Worm (Caenorhabditis elegans) whole organism, L4 larva: ENCODE measurements around the gene Y15E3A.3.

Experiments used
- D1046.2 ChIP-seq: fragments of 200-800 bp; sonication (Bioruptor generic); IDR thresholded peaks from 2 replicates; pipeline ENCODE4 v1.3.6; 2022; ENCODE audit warnings: missing genetic modification characterization, missing compliant biosample characterization
- F26F4.8 ChIP-seq: fragments of 200-800 bp; sonication (Bioruptor generic); conservative IDR thresholded peaks from 2 replicates; pipeline ENCODE4 v1.3.6; 2022; ENCODE audit warnings: missing genetic modification characterization, missing compliant biosample characterization
- R02D3.7 ChIP-seq: fragments of 150-350 bp; sonication (generic microtip); optimal IDR thresholded peaks from 3 replicates; lab custom pipeline; 2014; ENCODE audit warnings: missing biosample characterization, missing genetic modification characterization
- T26A8.4 ChIP-seq: fragments of 200-800 bp; sonication (Bioruptor generic); IDR thresholded peaks from 2 replicates; pipeline ENCODE4 v1.3.6; 2022; ENCODE audit warnings: missing genetic modification characterization, missing compliant biosample characterization
- Y5F2A.4 ChIP-seq: fragments of 200-800 bp; sonication (Bioruptor generic); optimal IDR thresholded peaks from 2 replicates; lab custom pipeline; 2018; ENCODE audit warnings: mild to moderate bottlenecking, missing genetic modification characterization, missing compliant biosample characterization
- aha-1 ChIP-seq: fragments of 150-350 bp; peaks from one replicate; lab custom pipeline; 2014; ENCODE audit warnings: missing biosample characterization, missing genetic modification characterization
- ama-1 ChIP-seq: fragments of 150-350 bp; optimal IDR thresholded peaks from 2 replicates; lab custom pipeline; 2014; ENCODE audit warnings: inconsistent platforms, mixed read lengths
- arid-1 ChIP-seq: fragments of 200-800 bp; sonication (Bioruptor generic); conservative IDR thresholded peaks from 2 replicates; pipeline ENCODE4 v1.3.6; 2022; ENCODE audit warnings: missing genetic modification reagents, missing genetic modification characterization, missing compliant biosample characterization
- ceh-20 ChIP-seq: fragments of 200-800 bp; sonication (Bioruptor generic); IDR thresholded peaks from 2 replicates; pipeline ENCODE4 v1.3.6; 2022; ENCODE audit warnings: missing genetic modification reagents, missing genetic modification characterization, missing compliant biosample characterization
- ceh-44 ChIP-seq: fragments of 200-800 bp; sonication (Bioruptor generic); IDR thresholded peaks from 2 replicates; pipeline ENCODE4 v1.3.6; 2022; ENCODE audit warnings: missing genetic modification reagents, missing genetic modification characterization, missing compliant biosample characterization
- ceh-82 ChIP-seq: sonication (generic microtip); optimal IDR thresholded peaks from 2 replicates; lab custom pipeline; 2017; ENCODE audit warnings: missing biosample characterization, missing genetic modification characterization
- daf-16 ChIP-seq, 3 experiments: sonication (generic microtip); optimal IDR thresholded peaks; 2 replicates each; lab custom pipeline; 2016 to 2017; ENCODE audit warnings: missing genetic modification characterization in 3 of 3, missing genetic modification reagents in 3 of 3, mild to moderate bottlenecking in 2 of 3, missing compliant biosample characterization in 2 of 3, missing biosample characterization in 1 of 3, moderate library complexity in 1 of 3
- daf-19 ChIP-seq: fragments of 200-800 bp; sonication (Bioruptor generic); conservative IDR thresholded peaks from 2 replicates; pipeline ENCODE4 v1.3.6; 2022; ENCODE audit warnings: missing genetic modification characterization, missing compliant biosample characterization
- dmd-6 ChIP-seq: fragments of 200-800 bp; sonication (Bioruptor generic); IDR thresholded peaks from 2 replicates; pipeline ENCODE4 v1.3.6; 2022; ENCODE audit warnings: missing genetic modification reagents, missing genetic modification characterization, missing compliant biosample characterization
- dmd-9 ChIP-seq: fragments of 200-800 bp; sonication (Bioruptor generic); IDR thresholded peaks from 2 replicates; pipeline ENCODE4 v1.3.6; 2022; ENCODE audit warnings: missing genetic modification reagents, missing genetic modification characterization, missing compliant biosample characterization
- dve-1 ChIP-seq: sonication (generic microtip); optimal IDR thresholded peaks from 2 replicates; lab custom pipeline; 2017; ENCODE audit warnings: antibody characterized with exemption, mild to moderate bottlenecking, missing genetic modification characterization, missing compliant biosample characterization; ENCODE audit not compliant: insufficient read depth
- egl-27 ChIP-seq: sonication (generic microtip); optimal IDR thresholded peaks from 3 replicates; lab custom pipeline; 2017; ENCODE audit warnings: missing biosample characterization, missing genetic modification reagents, missing genetic modification characterization
- egl-43 ChIP-seq: fragments of 200-800 bp; sonication (Bioruptor generic); IDR thresholded peaks from 2 replicates; pipeline ENCODE4 v1.3.6; 2022; ENCODE audit warnings: missing genetic modification reagents, missing genetic modification characterization, missing compliant biosample characterization
- fos-1 ChIP-seq: fragments of 150-350 bp; optimal IDR thresholded peaks from 2 replicates; lab custom pipeline; 2014; ENCODE audit warnings: missing biosample characterization, missing genetic modification characterization
- hlh-11 ChIP-seq: fragments of 200-800 bp; sonication (Bioruptor generic); optimal IDR thresholded peaks from 2 replicates; lab custom pipeline; 2018; ENCODE audit warnings: mild to moderate bottlenecking, missing genetic modification characterization, missing compliant biosample characterization
- hlh-30 ChIP-seq: sonication (generic microtip); optimal IDR thresholded peaks from 2 replicates; lab custom pipeline; 2017; ENCODE audit warnings: antibody characterized with exemption, mild to moderate bottlenecking, missing genetic modification characterization, missing compliant biosample characterization; ENCODE audit not compliant: insufficient read depth
- hmg-1.1 ChIP-seq: fragments of 200-800 bp; sonication (Bioruptor generic); IDR thresholded peaks from 2 replicates; pipeline ENCODE4 v1.3.6; 2022; ENCODE audit warnings: missing genetic modification reagents, missing genetic modification characterization, missing compliant biosample characterization
- lim-7 ChIP-seq: fragments of 200-800 bp; sonication (Bioruptor generic); IDR thresholded peaks from 2 replicates; pipeline ENCODE4 v1.3.6; 2022; ENCODE audit warnings: missing genetic modification characterization, missing compliant biosample characterization
- lin-1 ChIP-seq: fragments of 200-800 bp; sonication (Bioruptor generic); IDR thresholded peaks from 2 replicates; pipeline ENCODE4 v1.3.6; 2022; ENCODE audit warnings: missing genetic modification reagents, missing genetic modification characterization, missing compliant biosample characterization
- lin-13 ChIP-seq: fragments of 150-350 bp; optimal IDR thresholded peaks from 2 replicates; lab custom pipeline; 2014; ENCODE audit warnings: missing biosample characterization, missing genetic modification reagents, missing genetic modification characterization
- mdl-1 ChIP-seq, 2 experiments: fragments of 150-350 bp in 1 of 2; sonication (generic microtip) in 1 of 2; optimal IDR thresholded peaks; 2 replicates each; lab custom pipeline; 2014 to 2017; ENCODE audit warnings: missing biosample characterization in 2 of 2, missing genetic modification characterization in 2 of 2
- mdt-29 ChIP-seq: fragments of 200-800 bp; sonication (Bioruptor generic); IDR thresholded peaks from 2 replicates; pipeline ENCODE4 v1.3.6; 2022; ENCODE audit warnings: missing genetic modification reagents, missing genetic modification characterization, missing compliant biosample characterization
- mep-1 ChIP-seq: fragments of 150-350 bp; sonication (generic microtip); optimal IDR thresholded peaks from 3 replicates; lab custom pipeline; 2014; ENCODE audit warnings: missing biosample characterization, missing genetic modification characterization
- mes-2 ChIP-seq: sonication (generic microtip); optimal IDR thresholded peaks from 2 replicates; lab custom pipeline; 2016; ENCODE audit warnings: missing genotype, mild to moderate bottlenecking, missing genetic modification characterization, missing compliant biosample characterization; ENCODE audit not compliant: poor library complexity, severe bottlenecking
- mxl-3 ChIP-seq: fragments of 200-800 bp; sonication (Bioruptor generic); optimal IDR thresholded peaks from 2 replicates; lab custom pipeline; 2018; ENCODE audit warnings: mild to moderate bottlenecking, missing genetic modification characterization, missing compliant biosample characterization
- nhr-102 ChIP-seq: sonication (generic microtip); optimal IDR thresholded peaks from 2 replicates; lab custom pipeline; 2016; ENCODE audit warnings: mild to moderate bottlenecking, missing genetic modification characterization, moderate library complexity, missing compliant biosample characterization
- nhr-11 ChIP-seq: fragments of 150-350 bp; optimal IDR thresholded peaks from 2 replicates; lab custom pipeline; 2014; ENCODE audit warnings: missing biosample characterization, missing genetic modification characterization
- nhr-42 ChIP-seq: fragments of 200-800 bp; sonication (Bioruptor generic); IDR thresholded peaks from 2 replicates; pipeline ENCODE4 v1.3.6; 2022; ENCODE audit warnings: missing genetic modification characterization, missing compliant biosample characterization
- nhr-48 ChIP-seq: sonication (generic microtip); optimal IDR thresholded peaks from 2 replicates; lab custom pipeline; 2016; ENCODE audit warnings: mild to moderate bottlenecking, missing genetic modification characterization, missing compliant biosample characterization
- nhr-6 ChIP-seq: fragments of 150-350 bp; optimal IDR thresholded peaks from 2 replicates; lab custom pipeline; 2014; ENCODE audit warnings: missing biosample characterization, missing genetic modification characterization
- nhr-77 ChIP-seq: fragments of 150-350 bp; optimal IDR thresholded peaks from 2 replicates; lab custom pipeline; 2014; ENCODE audit warnings: missing biosample characterization, missing genetic modification characterization
- pha-4 ChIP-seq, 2 experiments: fragments of 150-350 bp in 1 of 2; fragments of 200-800 bp in 1 of 2; sonication (Bioruptor generic) in 1 of 2; IDR thresholded peaks in 1 of 2; optimal IDR thresholded peaks in 1 of 2; 2 replicates each; pipeline versions ENCODE4 v1.3.6 to Lab custom; 2014 to 2022; ENCODE audit warnings: missing genetic modification characterization in 2 of 2, missing genetic modification reagents in 2 of 2, missing biosample characterization in 1 of 2, missing compliant biosample characterization in 1 of 2
- set-16 ChIP-seq: fragments of 200-800 bp; sonication (Bioruptor generic); IDR thresholded peaks from 2 replicates; pipeline ENCODE4 v1.3.6; 2022; ENCODE audit warnings: missing genetic modification reagents, missing genetic modification characterization, missing compliant biosample characterization
- skn-1 ChIP-seq: fragments of 150-350 bp; optimal IDR thresholded peaks from 2 replicates; lab custom pipeline; 2014; ENCODE audit warnings: missing biosample characterization, missing genetic modification characterization
- snpc-1.2 ChIP-seq: fragments of 200-800 bp; sonication (Bioruptor generic); IDR thresholded peaks from 2 replicates; pipeline ENCODE4 v1.3.6; 2022; ENCODE audit warnings: missing genetic modification reagents, missing genetic modification characterization, missing compliant biosample characterization
- snpc-4 ChIP-seq: fragments of 150-350 bp; optimal IDR thresholded peaks from 2 replicates; lab custom pipeline; 2014; ENCODE audit warnings: missing biosample characterization, missing genetic modification characterization
- tra-1 ChIP-seq: fragments of 200-800 bp; sonication (Bioruptor generic); IDR thresholded peaks from 2 replicates; pipeline ENCODE4 v1.3.6; 2022; ENCODE audit warnings: missing genetic modification reagents, missing genetic modification characterization, missing compliant biosample characterization
- unc-39 ChIP-seq: sonication (generic microtip); optimal IDR thresholded peaks from 2 replicates; lab custom pipeline; 2017; ENCODE audit warnings: missing biosample characterization, missing genetic modification characterization
- unc-62 ChIP-seq, 3 experiments: fragments of 150-350 bp in 1 of 3; sonication (generic microtip); optimal IDR thresholded peaks in 2 of 3; peaks in 1 of 3; 1 replicate in 1 of 3; 2 replicates in 2 of 3; lab custom pipeline; 2014 to 2017; ENCODE audit warnings: missing biosample characterization in 3 of 3, missing genetic modification characterization in 3 of 3, missing genetic modification reagents in 3 of 3, missing genotype in 1 of 3
- vab-7 ChIP-seq: fragments of 200-800 bp; sonication (Bioruptor generic); IDR thresholded peaks from 2 replicates; pipeline ENCODE4 v1.3.6; 2022; ENCODE audit warnings: missing genetic modification reagents, missing genetic modification characterization, missing compliant biosample characterization
- zfp-2 ChIP-seq: sonication (generic microtip); optimal IDR thresholded peaks from 2 replicates; lab custom pipeline; 2016; ENCODE audit warnings: mild to moderate bottlenecking, missing genetic modification characterization, missing compliant biosample characterization

Gene Y15E3A.3

DNA sequence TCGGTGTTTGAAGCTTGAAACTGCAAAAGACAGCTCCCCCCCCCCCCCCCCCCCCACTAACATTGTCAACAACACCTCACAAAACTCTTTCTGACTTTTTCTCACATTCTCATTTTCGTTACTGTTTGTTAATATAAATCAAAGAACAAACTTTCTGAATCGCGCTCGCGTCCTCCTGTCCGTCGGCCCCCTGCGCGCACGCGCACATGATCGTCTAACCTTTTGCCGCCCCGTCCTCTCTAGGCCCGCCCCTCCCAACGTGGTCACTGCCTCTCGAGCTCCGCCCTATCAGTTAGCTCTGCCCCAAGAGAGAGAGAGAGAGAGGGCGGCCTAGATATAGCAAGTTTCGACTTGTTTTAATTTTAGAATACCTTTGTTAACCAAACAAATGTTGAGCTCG is 15.1 kb upstream of the Y15E3A.3 start:
- TF ChIP-seq ceh-44 (GFP tag; lab: Robert Waterston, UW) (no peak), hlh-30 (tag; lab: Kevin White, UChicago) (no peak), R02D3.7 (no peak), arid-1 (no peak), D1046.2 (GFP tag; lab: Robert Waterston, UW) (no peak), dmd-6 (0 out of 2 replicates have a peak, but pooled peaks have one; percentile 6), mes-2 (tag; lab: Kevin White, UChicago) (no peak), snpc-1.2 (GFP tag; lab: Robert Waterston, UW) (no peak), lim-7 (no peak), unc-39 (no peak), skn-1 (tag; lab: Kevin White, UChicago) (no peak), mep-1 (peak; percentile 47), T26A8.4 (no peak), egl-43 (peak; percentile 68; the same call in 1 of the 2 replicates), pha-4 (GFP tag; IDR thresholded peaks at IDR 0.05; lab: Robert Waterston, UW) (0 out of 2 replicates have a peak, but pooled peaks have one; percentile 55), pha-4 (tag; optimal IDR thresholded peaks at IDR 0.05; lab: Kevin White, UChicago) (no peak), nhr-48 (tag; lab: Kevin White, UChicago) (no peak), lin-1 (GFP tag; lab: Robert Waterston, UW) (no peak), ceh-82 (tag; lab: Kevin White, UChicago) (no peak), dve-1 (tag; lab: Kevin White, UChicago) (peak; percentile 1), nhr-6 (tag; lab: Kevin White, UChicago) (peak; percentile 36), set-16 (GFP tag; lab: Robert Waterston, UW) (peak; percentile 95), daf-16 (GFP tag; optimal IDR thresholded peaks at IDR 0.05; lab: Kevin White, UChicago) (no peak), daf-16 (tag; optimal IDR thresholded peaks at IDR 0.05; lab: Kevin White, UChicago) (peak; percentile 34), nhr-77 (no peak), mdl-1 (tag; optimal IDR thresholded peaks at IDR 0.05; lab: Kevin White, UChicago) (peak in 1 of 2 experiments; percentile 1), egl-27 (no peak), lin-13 (GFP tag; lab: Kevin White, UChicago) (no peak), aha-1 (tag; lab: Kevin White, UChicago) (peak; percentile 80), Y5F2A.4 (GFP tag; lab: Kevin White, UChicago) (no peak), ceh-20 (GFP tag; lab: Robert Waterston, UW) (no peak), snpc-4 (tag; lab: Kevin White, UChicago) (no peak), unc-62 (GFP tag; optimal IDR thresholded peaks at IDR 0.05 in 1 of 2; lab: Kevin White, UChicago) (no peak), unc-62 (tag; optimal IDR thresholded peaks at IDR 0.05; lab: Kevin White, UChicago) (no peak), tra-1 (GFP tag; lab: Robert Waterston, UW) (0 out of 2 replicates have a peak, but pooled peaks have one; percentile 6), mdt-29 (GFP tag; lab: Robert Waterston, UW) (no peak), mxl-3 (GFP tag; lab: Kevin White, UChicago) (peak; percentile 64), daf-19 (GFP tag; lab: Robert Waterston, UW) (no peak), hmg-1.1 (GFP tag; lab: Robert Waterston, UW) (peak; percentile 63), dmd-9 (GFP tag; lab: Robert Waterston, UW) (no peak)

DNA sequence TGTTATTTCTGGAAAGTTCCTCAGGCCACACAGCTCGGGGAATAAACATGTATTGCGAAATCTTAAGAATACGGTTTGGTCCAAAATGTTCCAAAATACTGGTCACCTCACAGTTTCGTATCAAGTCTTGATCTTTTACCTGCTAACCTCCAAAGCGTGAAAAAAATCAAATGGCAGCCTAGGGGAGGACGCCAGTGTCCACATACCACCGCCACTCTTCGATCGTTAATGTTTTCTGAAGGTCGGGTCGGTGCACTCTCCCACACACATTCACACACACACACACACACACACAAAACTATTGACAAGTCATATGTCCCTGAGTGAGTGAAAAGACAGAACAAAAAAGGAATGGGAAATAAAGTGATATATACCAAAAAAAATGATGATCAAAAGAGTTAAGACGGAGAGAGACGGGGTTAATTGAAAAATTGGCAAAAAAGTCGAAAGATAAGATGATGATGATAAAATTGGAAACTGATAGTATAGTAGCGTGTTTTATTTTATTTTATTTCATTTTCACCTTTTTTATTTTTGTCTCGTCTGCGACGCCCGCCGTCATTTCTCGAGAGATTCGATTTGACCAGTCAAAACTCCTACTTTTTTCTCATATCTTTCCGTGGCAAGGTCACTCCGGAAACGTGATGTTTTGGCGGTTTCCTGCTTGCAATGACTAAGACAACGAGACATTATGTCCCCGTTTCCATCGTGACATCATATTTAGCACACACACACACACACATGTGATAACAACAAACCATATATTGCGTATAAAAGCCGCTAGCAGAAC is 14.4 kb upstream of the Y15E3A.3 start, which contains the start of gene Y15E3A.5:
Y15E3A.5 (plus strand) TSS at position 752 of the 790 bp plus-strand sequence.
- peak; percentile 14 for TF ChIP-seq nhr-102 (tag; lab: Kevin White, UChicago)
- TF ChIP-seq unc-62 (GFP tag; optimal IDR thresholded peaks at IDR 0.05 in 1 of 2; lab: Kevin White, UChicago), result peak in 1 of 2 experiments; percentile 85
- TF ChIP-seq unc-62 (tag; optimal IDR thresholded peaks at IDR 0.05; lab: Kevin White, UChicago), result no peak
- TF ChIP-seq hlh-11 (tag; lab: Kevin White, UChicago), result peak; percentile 53
- TF ChIP-seq mdl-1 (tag; optimal IDR thresholded peaks at IDR 0.05; lab: Kevin White, UChicago), result peak in 1 of 2 experiments; percentile 38
- TF ChIP-seq F26F4.8 (GFP tag; lab: Robert Waterston, UW), result no peak
- TF ChIP-seq dve-1 (tag; lab: Kevin White, UChicago), result peak; percentile 77
- TF ChIP-seq fos-1, result no peak
- peak; percentile 3 for TF ChIP-seq ama-1
- TF ChIP-seq lin-13 (GFP tag; lab: Kevin White, UChicago), result no peak
- TF ChIP-seq zfp-2 (tag; lab: Kevin White, UChicago), result no peak
- peak; percentile 64; the same call in 1 of the 2 replicates for TF ChIP-seq tra-1 (GFP tag; lab: Robert Waterston, UW)
- TF ChIP-seq nhr-42 (GFP tag; lab: Robert Waterston, UW), result no peak
- no peak for TF ChIP-seq dmd-9 (GFP tag; lab: Robert Waterston, UW)
- peak; percentile 50; the same call in 1 of the 2 replicates for TF ChIP-seq lin-1 (GFP tag; lab: Robert Waterston, UW)
- no peak for TF ChIP-seq vab-7 (GFP tag; lab: Robert Waterston, UW)
- TF ChIP-seq nhr-77, result peak; percentile 62
- peak; percentile 92 for TF ChIP-seq nhr-6 (tag; lab: Kevin White, UChicago)
- TF ChIP-seq nhr-11 (tag; lab: Kevin White, UChicago), result peak; percentile 37
